Worm (Caenorhabditis elegans) whole organism, young adult: ENCODE data around the gene R53.8.

Experiments
- F23B12.7 ChIP-seq: sonication (generic microtip); optimal IDR thresholded peaks from 2 replicates; lab custom pipeline; 2017; ENCODE audit warnings: missing genetic modification characterization, mild to moderate bottlenecking, missing compliant biosample characterization, antibody characterized with exemption, moderate library complexity; ENCODE audit not compliant: insufficient read depth
- aptf-3 ChIP-seq: fragments of 200-800 bp; sonication (Bioruptor generic); IDR thresholded peaks from 2 replicates; pipeline ENCODE4 v1.3.6; 2022; ENCODE audit warnings: missing genetic modification characterization, missing compliant biosample characterization
- ceh-27 ChIP-seq: fragments of 200-800 bp; sonication (Bioruptor generic); optimal IDR thresholded peaks from 2 replicates; lab custom pipeline; 2018; ENCODE audit warnings: mild to moderate bottlenecking, missing genetic modification characterization, moderate library complexity, missing compliant biosample characterization
- efl-1 ChIP-seq: fragments of 150-350 bp; optimal IDR thresholded peaks from 2 replicates; lab custom pipeline; 2014; ENCODE audit warnings: missing biosample characterization, missing genetic modification reagents, missing genetic modification characterization
- mcd-1 ChIP-seq: fragments of 200-800 bp; sonication (Bioruptor generic); IDR thresholded peaks from 2 replicates; pipeline ENCODE4 v1.3.6; 2022; ENCODE audit warnings: missing genetic modification reagents, missing genetic modification characterization, missing compliant biosample characterization
- mel-28 ChIP-seq: sonication (generic microtip); optimal IDR thresholded peaks from 2 replicates; lab custom pipeline; 2016; ENCODE audit warnings: borderline replicate concordance, mild to moderate bottlenecking, missing genetic modification characterization, missing compliant biosample characterization
- nhr-27 ChIP-seq: fragments of 200-800 bp; sonication (Bioruptor generic); optimal IDR thresholded peaks from 2 replicates; lab custom pipeline; 2018; ENCODE audit warnings: mild to moderate bottlenecking, missing genetic modification characterization, moderate library complexity, missing compliant biosample characterization
- ztf-18 ChIP-seq: sonication (generic microtip); optimal IDR thresholded peaks from 2 replicates; lab custom pipeline; 2016; ENCODE audit warnings: missing genotype, mild to moderate bottlenecking, missing genetic modification characterization, missing compliant biosample characterization
- ztf-3 ChIP-seq: fragments of 200-800 bp; sonication (Bioruptor generic); optimal IDR thresholded peaks from 2 replicates; lab custom pipeline; 2018; ENCODE audit warnings: mild to moderate bottlenecking, missing genetic modification characterization, missing compliant biosample characterization

ce11 chrII:9988620-9989019, 12.1 kb downstream of the R53.8 start:
- TF ChIP-seq ceh-27 (GFP tag; lab: Kevin White, UChicago) (no peak), mel-28 (no peak), nhr-27 (tag; lab: Kevin White, UChicago) (no peak), ztf-3 (GFP tag; lab: Kevin White, UChicago) (no peak), ztf-18 (tag; lab: Kevin White, UChicago) (no peak), aptf-3 (GFP tag; lab: Robert Waterston, UW) (no peak), mcd-1 (GFP tag; lab: Robert Waterston, UW) (no peak), F23B12.7 (no peak), efl-1 (no peak)
